Fruit fly (Drosophila melanogaster) whole organism, wandering third instar larva: Measurements from ENCODE around the gene CG15199.
A peak's percentile ranks its signal among the peaks of the same experiment; 100 is the strongest.

ENCODE experiments used
- Dfd ChIP-seq: fragments of >200 bp; optimal IDR thresholded peaks from 2 replicates; lab custom pipeline; 2017; ENCODE audit warnings: missing biosample characterization, missing genetic modification characterization
- Dif ChIP-seq: fragments of 200-275, 200-300 bp; sonication (Bioruptor generic); optimal IDR thresholded peaks from 2 replicates; lab custom pipeline; 2018; ENCODE audit warnings: missing biosample characterization, missing genetic modification characterization; ENCODE audit not compliant: partially characterized antibody
- Hnf4 ChIP-seq: fragments of 200-800 bp; sonication (Bioruptor generic); optimal IDR thresholded peaks from 2 replicates; lab custom pipeline; 2016; ENCODE audit warnings: missing biosample characterization, mild to moderate bottlenecking, missing genetic modification characterization
- Hr78 ChIP-seq: fragments of >200 bp; optimal IDR thresholded peaks from 2 replicates; lab custom pipeline; 2017; ENCODE audit warnings: missing biosample characterization, missing genetic modification characterization
- Myc ChIP-seq: fragments of >200 bp; optimal IDR thresholded peaks from 2 replicates; lab custom pipeline; 2017
- Sp1 ChIP-seq: fragments of 200-800 bp; sonication (Bioruptor generic); optimal IDR thresholded peaks from 3 replicates; lab custom pipeline; 2019; ENCODE audit warnings: missing biosample characterization, mild to moderate bottlenecking, missing genetic modification characterization, moderate library complexity
- dmrt93B ChIP-seq: fragments of 200-800 bp; sonication (Bioruptor generic); optimal IDR thresholded peaks from 2 replicates; lab custom pipeline; 2018; ENCODE audit warnings: missing biosample characterization, mild to moderate bottlenecking, missing genetic modification characterization
- dsf ChIP-seq: sonication (Bioruptor generic); optimal IDR thresholded peaks from 2 replicates; lab custom pipeline; 2016; ENCODE audit warnings: missing biosample characterization, missing genetic modification characterization, borderline replicate concordance
- h ChIP-seq: fragments of 200-800 bp; sonication (Bioruptor generic); optimal IDR thresholded peaks from 3 replicates; lab custom pipeline; 2016; ENCODE audit warnings: missing biosample characterization, mild to moderate bottlenecking, missing genetic modification characterization
- jim ChIP-seq: fragments of 175-275, 200-325 bp; sonication (Bioruptor generic); optimal IDR thresholded peaks from 2 replicates; lab custom pipeline; 2016; ENCODE audit warnings: missing biosample characterization, mild to moderate bottlenecking, missing genetic modification characterization
- psq ChIP-seq: fragments of 200-800 bp; sonication (Bioruptor generic); optimal IDR thresholded peaks from 3 replicates; lab custom pipeline; 2017; ENCODE audit warnings: missing biosample characterization, mild to moderate bottlenecking, missing genetic modification characterization, moderate library complexity

- TF ChIP-seq Sp1 (GFP tag; lab: Kevin White, UChicago) (no peak), Myc (peak; percentile 65), dsf (GFP tag; lab: Kevin White, UChicago) (no peak), Dif (GFP tag; lab: Kevin White, UChicago) (no peak), Hr78 (no peak), h (GFP tag; lab: Kevin White, UChicago) (no peak), jim (GFP tag; lab: Kevin White, UChicago) (no peak), psq (peak; percentile 99), Dfd (GFP tag; lab: Kevin White, UChicago) (no peak), dmrt93B (GFP tag; lab: Kevin White, UChicago) (no peak), Hnf4 (GFP tag; lab: Kevin White, UChicago) (no peak)
Measured at dm6 chrX:11153826-11154510, 12.3 kb upstream of the CG15199 start, which contains the start of the genes rtv and Dlic.
